Worm (Caenorhabditis elegans) whole organism, L4 larva: ENCODE data around the gene fbxa-118.

Source experiments
- F37D6.2 ChIP-seq: sonication (generic microtip); optimal IDR thresholded peaks from 2 replicates; lab custom pipeline; 2016; ENCODE audit warnings: mild to moderate bottlenecking, missing genetic modification characterization, missing compliant biosample characterization
- R02D3.7 ChIP-seq: fragments of 150-350 bp; sonication (generic microtip); optimal IDR thresholded peaks from 3 replicates; lab custom pipeline; 2014; ENCODE audit warnings: missing biosample characterization, missing genetic modification characterization
- T26A8.4 ChIP-seq: fragments of 200-800 bp; sonication (Bioruptor generic); IDR thresholded peaks from 2 replicates; pipeline ENCODE4 v1.3.6; 2022; ENCODE audit warnings: missing genetic modification characterization, missing compliant biosample characterization
- Y5F2A.4 ChIP-seq: fragments of 200-800 bp; sonication (Bioruptor generic); optimal IDR thresholded peaks from 2 replicates; lab custom pipeline; 2018; ENCODE audit warnings: mild to moderate bottlenecking, missing genetic modification characterization, missing compliant biosample characterization
- attf-4 ChIP-seq: sonication (generic microtip); optimal IDR thresholded peaks from 3 replicates; lab custom pipeline; 2017; ENCODE audit warnings: missing biosample characterization, missing genetic modification characterization
- ceh-20 ChIP-seq: fragments of 200-800 bp; sonication (Bioruptor generic); IDR thresholded peaks from 2 replicates; pipeline ENCODE4 v1.3.6; 2022; ENCODE audit warnings: missing genetic modification reagents, missing genetic modification characterization, missing compliant biosample characterization
- ceh-32 ChIP-seq: sonication (generic microtip); optimal IDR thresholded peaks from 2 replicates; lab custom pipeline; 2016; ENCODE audit warnings: mild to moderate bottlenecking, missing genetic modification characterization, missing compliant biosample characterization; ENCODE audit not compliant: poor library complexity
- ceh-44 ChIP-seq: fragments of 200-800 bp; sonication (Bioruptor generic); IDR thresholded peaks from 2 replicates; pipeline ENCODE4 v1.3.6; 2022; ENCODE audit warnings: missing genetic modification reagents, missing genetic modification characterization, missing compliant biosample characterization
- ceh-62 ChIP-seq: sonication (generic microtip); optimal IDR thresholded peaks from 2 replicates; lab custom pipeline; 2017; ENCODE audit warnings: missing biosample characterization, missing genetic modification characterization
- ceh-82 ChIP-seq: sonication (generic microtip); optimal IDR thresholded peaks from 2 replicates; lab custom pipeline; 2017; ENCODE audit warnings: missing biosample characterization, missing genetic modification characterization
- ctbp-1 ChIP-seq: fragments of 200-800 bp; sonication (Bioruptor generic); IDR thresholded peaks from 2 replicates; pipeline ENCODE4 v1.3.6; 2022; ENCODE audit warnings: missing genetic modification reagents, missing genetic modification characterization, missing compliant biosample characterization
- daf-12 ChIP-seq: fragments of 150-350 bp; optimal IDR thresholded peaks from 2 replicates; lab custom pipeline; 2014; ENCODE audit warnings: missing biosample characterization, missing genetic modification reagents, missing genetic modification characterization
- daf-16 ChIP-seq, 3 experiments: sonication (generic microtip); optimal IDR thresholded peaks; 2 replicates each; lab custom pipeline; 2016 to 2017; ENCODE audit warnings: missing genetic modification characterization in 3 of 3, missing genetic modification reagents in 3 of 3, mild to moderate bottlenecking in 2 of 3, missing compliant biosample characterization in 2 of 3, missing biosample characterization in 1 of 3, moderate library complexity in 1 of 3
- dpl-1 ChIP-seq: fragments of 150-350 bp; optimal IDR thresholded peaks from 2 replicates; lab custom pipeline; 2014; ENCODE audit warnings: missing biosample characterization, missing genetic modification reagents, missing genetic modification characterization
- duxl-1 ChIP-seq: sonication (generic microtip); optimal IDR thresholded peaks from 2 replicates; lab custom pipeline; 2016; ENCODE audit warnings: mild to moderate bottlenecking, missing genetic modification characterization, moderate library complexity, missing compliant biosample characterization; ENCODE audit not compliant: poor library complexity
- fos-1 ChIP-seq: fragments of 150-350 bp; optimal IDR thresholded peaks from 2 replicates; lab custom pipeline; 2014; ENCODE audit warnings: missing biosample characterization, missing genetic modification characterization
- hif-1 ChIP-seq, 2 experiments: sonication (generic microtip); optimal IDR thresholded peaks; 2 replicates each; lab custom pipeline; 2016 to 2017; ENCODE audit warnings: missing compliant biosample characterization in 2 of 2, missing genetic modification characterization in 2 of 2, missing genetic modification reagents in 2 of 2, missing genotype in 2 of 2, mild to moderate bottlenecking in 1 of 2
- lin-1 ChIP-seq: fragments of 200-800 bp; sonication (Bioruptor generic); IDR thresholded peaks from 2 replicates; pipeline ENCODE4 v1.3.6; 2022; ENCODE audit warnings: missing genetic modification reagents, missing genetic modification characterization, missing compliant biosample characterization
- lin-29 ChIP-seq: fragments of 200-800 bp; sonication (Bioruptor generic); IDR thresholded peaks from 2 replicates; pipeline ENCODE4 v1.3.6; 2022; ENCODE audit warnings: missing genetic modification reagents, missing genetic modification characterization, missing compliant biosample characterization
- lin-39 ChIP-seq: fragments of 150-350 bp; optimal IDR thresholded peaks from 2 replicates; lab custom pipeline; 2014; ENCODE audit warnings: missing biosample characterization, missing genetic modification reagents, missing genetic modification characterization
- madf-5 ChIP-seq, 2 experiments: fragments of 200-800 bp; sonication (Bioruptor generic); IDR thresholded peaks; 2 replicates each; pipeline ENCODE4 v1.3.6; 2022; ENCODE audit warnings: missing compliant biosample characterization in 2 of 2, missing genetic modification characterization in 2 of 2
- mxl-2 ChIP-seq: fragments of 200-800 bp; sonication (Bioruptor generic); conservative IDR thresholded peaks from 2 replicates; pipeline ENCODE4 v1.3.6; 2022; ENCODE audit warnings: missing genetic modification reagents, missing genetic modification characterization, missing compliant biosample characterization
- nhr-10 ChIP-seq: fragments of 150-350 bp; optimal IDR thresholded peaks from 2 replicates; lab custom pipeline; 2014; ENCODE audit warnings: missing biosample characterization, missing genetic modification characterization
- nhr-111 ChIP-seq: fragments of 200-800 bp; sonication (Bioruptor generic); optimal IDR thresholded peaks from 2 replicates; lab custom pipeline; 2018; ENCODE audit warnings: mild to moderate bottlenecking, missing genetic modification characterization, missing compliant biosample characterization
- nhr-25 ChIP-seq: sonication (generic microtip); optimal IDR thresholded peaks from 2 replicates; lab custom pipeline; 2017; ENCODE audit warnings: missing genetic modification characterization, mild to moderate bottlenecking, missing compliant biosample characterization, antibody characterized with exemption, moderate library complexity, borderline replicate concordance; ENCODE audit not compliant: insufficient read depth
- nhr-28 ChIP-seq: fragments of 150-350 bp; optimal IDR thresholded peaks from 2 replicates; lab custom pipeline; 2014; ENCODE audit warnings: missing biosample characterization, missing genetic modification characterization
- nhr-41 ChIP-seq: fragments of 200-800 bp; sonication (Bioruptor generic); IDR thresholded peaks from 2 replicates; pipeline ENCODE4 v1.3.6; 2022; ENCODE audit warnings: missing genetic modification reagents, missing genetic modification characterization, missing compliant biosample characterization
- pha-4 ChIP-seq, 2 experiments: fragments of 150-350 bp in 1 of 2; fragments of 200-800 bp in 1 of 2; sonication (Bioruptor generic) in 1 of 2; IDR thresholded peaks in 1 of 2; optimal IDR thresholded peaks in 1 of 2; 2 replicates each; pipeline versions ENCODE4 v1.3.6 to Lab custom; 2014 to 2022; ENCODE audit warnings: missing genetic modification characterization in 2 of 2, missing genetic modification reagents in 2 of 2, missing biosample characterization in 1 of 2, missing compliant biosample characterization in 1 of 2
- pqm-1 ChIP-seq: sonication (generic microtip); optimal IDR thresholded peaks from 2 replicates; lab custom pipeline; 2017; ENCODE audit warnings: missing biosample characterization, missing genetic modification characterization
- rbr-2 ChIP-seq: sonication (generic microtip); optimal IDR thresholded peaks from 2 replicates; lab custom pipeline; 2016; ENCODE audit warnings: missing genotype, missing genetic modification characterization, missing compliant biosample characterization
- set-16 ChIP-seq: fragments of 200-800 bp; sonication (Bioruptor generic); IDR thresholded peaks from 2 replicates; pipeline ENCODE4 v1.3.6; 2022; ENCODE audit warnings: missing genetic modification reagents, missing genetic modification characterization, missing compliant biosample characterization
- skn-1 ChIP-seq: fragments of 150-350 bp; optimal IDR thresholded peaks from 2 replicates; lab custom pipeline; 2014; ENCODE audit warnings: missing biosample characterization, missing genetic modification characterization
- tra-1 ChIP-seq: fragments of 200-800 bp; sonication (Bioruptor generic); IDR thresholded peaks from 2 replicates; pipeline ENCODE4 v1.3.6; 2022; ENCODE audit warnings: missing genetic modification reagents, missing genetic modification characterization, missing compliant biosample characterization
- zag-1 ChIP-seq: fragments of 150-350 bp; optimal IDR thresholded peaks from 2 replicates; lab custom pipeline; 2014; ENCODE audit warnings: missing biosample characterization, missing genetic modification characterization
- zfp-3 ChIP-seq: fragments of 200-800 bp; sonication (Bioruptor generic); conservative IDR thresholded peaks from 2 replicates; pipeline ENCODE4 v1.3.6; 2022; ENCODE audit warnings: missing genetic modification reagents, missing genetic modification characterization, missing compliant biosample characterization
- zip-11 ChIP-seq: fragments of 200-800 bp; sonication (Bioruptor generic); IDR thresholded peaks from 2 replicates; pipeline ENCODE4 v1.3.6; 2022; ENCODE audit warnings: missing genetic modification characterization, missing compliant biosample characterization
- zip-2 ChIP-seq: fragments of 150-350 bp; optimal IDR thresholded peaks from 2 replicates; lab custom pipeline; 2014; ENCODE audit warnings: missing biosample characterization, missing genetic modification characterization

The fbxa-118 gene

DNA sequence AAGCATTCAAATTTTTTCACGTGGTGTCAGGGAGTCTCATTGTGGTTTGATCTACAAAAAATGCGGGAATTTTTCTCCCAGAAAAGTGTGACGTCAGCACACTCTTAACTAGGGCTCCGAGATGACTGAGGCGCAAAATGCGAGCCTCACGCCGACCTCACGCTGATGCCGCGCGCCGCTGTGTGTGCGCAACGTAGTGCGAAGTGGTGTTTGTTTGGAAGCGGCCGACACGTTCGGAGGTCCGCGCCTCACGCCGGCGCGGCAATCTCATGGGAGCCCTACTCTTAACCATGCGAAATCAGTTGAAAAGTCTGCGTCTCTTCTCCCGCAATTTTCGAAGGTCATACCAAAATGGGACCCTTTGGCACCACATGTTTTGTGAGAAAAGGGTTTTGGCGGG, 13.1 kb upstream of the fbxa-118 start:
- TF ChIP-seq pha-4 (GFP tag; IDR thresholded peaks at IDR 0.05; lab: Robert Waterston, UW), result no peak
- TF ChIP-seq pha-4 (tag; optimal IDR thresholded peaks at IDR 0.05; lab: Kevin White, UChicago), result no peak
- TF ChIP-seq zfp-3 (GFP tag; lab: Robert Waterston, UW), result no peak
- peak; percentile 81 for TF ChIP-seq set-16 (GFP tag; lab: Robert Waterston, UW)
- TF ChIP-seq Y5F2A.4, result no peak
- no peak for TF ChIP-seq duxl-1 (tag; lab: Kevin White, UChicago)
- no peak for TF ChIP-seq T26A8.4 (GFP tag; lab: Robert Waterston, UW)

DNA sequence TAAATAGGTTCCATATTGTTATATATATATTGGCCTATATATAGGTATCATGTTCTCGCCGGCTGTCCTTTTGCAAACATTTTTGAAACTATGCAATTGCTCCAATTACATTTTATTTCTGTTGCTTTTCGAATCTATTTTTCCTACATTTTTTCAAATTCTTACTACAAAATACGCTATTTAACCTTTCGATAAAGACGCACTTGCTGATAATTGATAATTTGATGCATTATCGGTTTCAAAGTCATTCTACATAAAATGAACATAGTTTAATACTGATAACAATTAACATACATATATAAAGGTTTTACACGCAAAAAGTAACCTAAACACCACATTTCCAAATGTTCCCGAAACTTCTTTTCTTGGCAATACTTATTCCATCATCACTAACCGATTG, 11.2 kb upstream of the fbxa-118 start, which contains the start of gene clec-258:
clec-258 (plus strand) TSS at position 81 of the 400 bp plus-strand sequence.
- no peak for TF ChIP-seq ceh-20
- TF ChIP-seq mxl-2 (GFP tag; lab: Robert Waterston, UW), result no peak
- no peak for TF ChIP-seq ceh-62
- peak; percentile 94 for TF ChIP-seq nhr-28 (tag; lab: Kevin White, UChicago)
- TF ChIP-seq lin-39 (tag; lab: Kevin White, UChicago), result no peak
- TF ChIP-seq pqm-1 (tag; lab: Kevin White, UChicago), result peak; percentile 77
- no peak for TF ChIP-seq nhr-10 (tag; lab: Kevin White, UChicago)

DNA sequence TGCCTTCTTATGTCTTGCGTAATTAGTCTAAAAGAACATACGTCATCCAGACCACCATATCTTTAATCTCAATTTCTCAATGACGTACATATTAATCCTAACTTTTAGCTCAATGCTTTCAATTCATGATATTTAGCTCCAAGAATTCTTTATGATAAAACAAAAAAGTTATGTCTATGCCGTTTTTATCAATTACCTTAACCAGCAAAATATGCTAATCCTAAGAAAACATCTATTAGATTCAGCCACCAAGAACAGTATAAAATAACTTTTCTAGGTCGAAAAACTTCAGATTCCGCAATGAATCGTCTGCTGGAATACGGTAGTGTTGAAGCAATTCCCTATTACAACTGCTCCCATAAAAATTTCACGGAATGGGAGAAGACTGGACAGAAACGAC, 6.7 kb upstream of the fbxa-118 start, which contains the start of gene srt-45:
srt-45 (plus strand) TSS at position 301 of the 400 bp plus-strand sequence.
- TF ChIP-seq ceh-62, result no peak
- no peak for TF ChIP-seq nhr-111
- no peak for TF ChIP-seq lin-1 (GFP tag; lab: Robert Waterston, UW)
- TF ChIP-seq zag-1 (tag; lab: Kevin White, UChicago), result no peak
- TF ChIP-seq nhr-25 (tag; lab: Kevin White, UChicago), result no peak
- TF ChIP-seq mxl-2 (GFP tag; lab: Robert Waterston, UW), result no peak
- TF ChIP-seq ceh-82, result no peak
- TF ChIP-seq zip-11, result no peak
- TF ChIP-seq ctbp-1 (GFP tag; lab: Robert Waterston, UW), result no peak
- no peak for TF ChIP-seq R02D3.7 (tag; lab: Kevin White, UChicago)
- no peak for TF ChIP-seq ceh-44
- no peak for TF ChIP-seq rbr-2 (tag; lab: Kevin White, UChicago)
- TF ChIP-seq nhr-41 (GFP tag; lab: Robert Waterston, UW), result no peak
- TF ChIP-seq lin-29 (GFP tag; lab: Robert Waterston, UW), result no peak
- TF ChIP-seq madf-5 (GFP tag; IDR thresholded peaks at IDR 0.05; lab: Robert Waterston, UW), result no peak
- no peak for TF ChIP-seq daf-16 (GFP tag; optimal IDR thresholded peaks at IDR 0.05; lab: Kevin White, UChicago)
- no peak for TF ChIP-seq daf-16 (tag; optimal IDR thresholded peaks at IDR 0.05; lab: Kevin White, UChicago)
- no peak for TF ChIP-seq ceh-20
- no peak for TF ChIP-seq ceh-32
- no peak for TF ChIP-seq zip-2 (tag; lab: Kevin White, UChicago)
- no peak for TF ChIP-seq tra-1

DNA sequence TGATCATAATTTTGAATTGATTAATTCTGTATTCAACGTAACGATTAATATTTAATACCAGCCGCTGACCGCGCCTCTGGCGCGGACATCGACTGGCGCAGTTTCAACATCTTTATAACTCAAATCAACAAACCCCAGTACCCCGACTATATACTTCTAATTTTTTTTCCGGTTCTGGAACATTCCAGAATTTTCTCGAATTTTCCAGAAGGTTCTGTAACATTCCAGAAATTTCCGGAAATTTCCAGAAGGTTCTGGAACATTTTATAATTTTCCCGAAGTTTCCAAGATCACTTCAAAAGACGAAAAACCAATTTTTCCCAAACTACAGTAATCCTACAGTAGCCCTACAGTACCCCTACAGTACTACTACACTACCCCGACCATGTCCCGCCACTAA, 2.1 kb upstream of the fbxa-118 start:
- TF ChIP-seq nhr-28 (tag; lab: Kevin White, UChicago) (no peak), attf-4 (tag; lab: Kevin White, UChicago) (no peak)

DNA sequence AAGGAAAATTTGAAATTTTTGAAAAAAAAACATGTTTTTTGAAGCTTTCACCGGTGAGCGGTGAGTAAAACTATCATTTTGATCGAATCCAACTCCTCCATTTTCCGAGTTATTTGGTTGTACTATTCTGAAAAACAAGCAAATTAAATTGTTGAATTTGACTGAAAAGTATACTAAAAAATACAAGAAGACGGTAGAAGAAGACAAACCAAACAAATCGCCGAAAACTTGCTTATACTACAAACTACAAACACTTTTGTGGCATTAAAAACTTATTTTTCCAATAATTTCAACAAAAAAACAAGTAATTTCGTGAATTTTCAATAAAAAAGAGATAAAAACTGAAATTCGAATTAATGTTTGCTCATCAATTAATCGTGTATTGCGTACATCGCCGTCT, 1.5 kb upstream of the fbxa-118 start, which contains the start of gene fbxa-194:
fbxa-194 (minus strand) TSS at position 101 of the 400 bp plus-strand sequence.
- TF ChIP-seq ctbp-1 (GFP tag; lab: Robert Waterston, UW) (no peak), daf-12 (tag; lab: Kevin White, UChicago) (no peak), ceh-82 (no peak), fos-1 (tag; lab: Kevin White, UChicago) (no peak), hif-1 (tag; optimal IDR thresholded peaks at IDR 0.05; lab: Kevin White, UChicago) (no peak), skn-1 (tag; lab: Kevin White, UChicago) (no peak), dpl-1 (GFP tag; lab: Kevin White, UChicago) (no peak), Y5F2A.4 (no peak), F37D6.2 (no peak)
